Worm (Caenorhabditis elegans): Measurements from ENCODE around the gene Y105C5A.13.
A peak's percentile ranks its signal among the peaks of the same experiment; 100 is the strongest.
"Not testable (repeated sequence)": the region's sequence is repeated elsewhere in the genome, so short reads cannot be mapped to it uniquely, and the experiment has no call there.

Gene Y105C5A.13

DNA sequence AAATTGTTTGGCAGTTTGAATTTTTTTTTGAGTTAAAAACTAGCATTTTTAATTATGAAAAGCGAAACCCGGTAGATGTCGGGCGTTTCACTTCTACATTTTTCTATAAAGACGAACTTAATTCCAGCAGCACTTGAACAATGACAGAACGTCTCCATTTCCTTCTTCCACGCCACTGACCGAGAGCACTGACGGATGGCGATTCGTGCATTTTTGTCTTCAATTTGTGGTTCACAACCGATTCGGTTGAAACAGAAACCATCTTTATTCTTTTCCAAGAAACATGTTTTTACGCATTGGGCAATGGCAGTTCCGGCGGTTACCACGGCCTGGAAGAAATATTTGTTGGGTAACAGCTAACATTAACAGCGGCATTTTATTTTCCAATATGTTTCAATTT, 27.9 kb upstream of the Y105C5A.13 start:
- TF ChIP-seq ces-1 (GFP tag; optimal IDR thresholded peaks at IDR 0.05) (no peak), blmp-1 (tag; optimal IDR thresholded peaks at IDR 0.05) (no peak), nhr-237 (tag; optimal IDR thresholded peaks at IDR 0.05) (no peak), ceh-39 (tag; optimal IDR thresholded peaks at IDR 0.05) (no peak), sem-2 (GFP tag; optimal IDR thresholded peaks at IDR 0.05) (no peak), ceh-43 (GFP tag; optimal IDR thresholded peaks at IDR 0.05) (no peak), mls-2 (tag; optimal IDR thresholded peaks at IDR 0.05) (no peak), nhr-12 (tag; optimal IDR thresholded peaks at IDR 0.05) (no peak), flh-1 (GFP tag; optimal IDR thresholded peaks at IDR 0.05) (no peak)

DNA sequence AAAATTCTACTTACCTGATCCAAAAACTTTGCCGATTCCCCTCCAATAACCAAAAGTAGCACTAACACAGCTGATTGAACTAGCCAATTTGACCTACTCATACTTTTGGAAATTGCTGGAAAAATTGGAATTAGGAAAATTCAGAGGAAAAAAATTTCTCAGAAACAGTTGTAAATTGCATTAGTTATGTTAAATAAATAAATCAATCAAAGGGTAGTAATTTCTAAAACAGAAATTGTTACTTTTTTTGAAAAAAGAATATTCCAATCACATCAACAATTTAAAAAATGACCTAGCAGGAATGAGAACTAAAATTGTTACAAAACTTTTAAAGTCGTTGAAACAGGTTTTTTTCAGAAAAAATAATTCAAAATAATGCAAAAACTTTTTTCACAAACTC, 24.1 kb upstream of the Y105C5A.13 start, which contains the start of gene Y105C5A.8:
Gene Y105C5A.8, minus strand, starts transcription at position 101 of the 400 bp plus-strand sequence.
- TF ChIP-seq ces-1 (GFP tag; optimal IDR thresholded peaks at IDR 0.05) (no peak), unc-62 (GFP tag; optimal IDR thresholded peaks at IDR 0.05) (no peak), blmp-1 (tag; optimal IDR thresholded peaks at IDR 0.05) (no peak), lin-13 (tag; optimal IDR thresholded peaks at IDR 0.05) (no peak), mab-5 (tag; optimal IDR thresholded peaks at IDR 0.05) (no peak)

- TF ChIP-seq lin-13 (tag; optimal IDR thresholded peaks at IDR 0.05) (no peak), ham-2 (GFP tag; optimal IDR thresholded peaks at IDR 0.05) (no peak), nhr-2 (tag; optimal IDR thresholded peaks at IDR 0.05) (no peak), nhr-237 (tag; optimal IDR thresholded peaks at IDR 0.05) (no peak), unc-120 (tag; optimal IDR thresholded peaks at IDR 0.05; ENCODE audit: poor library complexity, severe bottlenecking) (no peak), ces-1 (GFP tag; optimal IDR thresholded peaks at IDR 0.05) (no peak), nhr-12 (tag; optimal IDR thresholded peaks at IDR 0.05) (no peak), ceh-43 (GFP tag; optimal IDR thresholded peaks at IDR 0.05) (no peak), lsy-2 (tag; optimal IDR thresholded peaks at IDR 0.05) (no peak), elt-3 (tag; optimal IDR thresholded peaks at IDR 0.05) (no peak), nhr-76 (tag; optimal IDR thresholded peaks at IDR 0.05) (no peak), ztf-11 (tag; optimal IDR thresholded peaks at IDR 0.05) (no peak), mab-5 (tag; optimal IDR thresholded peaks at IDR 0.05) (no peak), elt-1 (tag; optimal IDR thresholded peaks at IDR 0.05; ENCODE audit: borderline replicate concordance, insufficient read depth) (no peak)
Observed at ce11 chrIV:15617667-15618066, 23.4 kb upstream of the Y105C5A.13 start.

- TF ChIP-seq nhr-76 (tag; optimal IDR thresholded peaks at IDR 0.05) (no peak), sem-2 (GFP tag; optimal IDR thresholded peaks at IDR 0.05) (no peak), lin-13 (tag; optimal IDR thresholded peaks at IDR 0.05) (no peak), mab-5 (tag; optimal IDR thresholded peaks at IDR 0.05) (no peak), tbx-8 (GFP tag; optimal IDR thresholded peaks at IDR 0.05) (no peak), unc-39 (tag; optimal IDR thresholded peaks at IDR 0.05) (no peak), zip-8 (tag; optimal IDR thresholded peaks at IDR 0.05) (no peak), lsy-2 (tag; optimal IDR thresholded peaks at IDR 0.05) (no peak), nhr-237 (tag; optimal IDR thresholded peaks at IDR 0.05) (no peak), nhr-2 (tag; optimal IDR thresholded peaks at IDR 0.05) (no peak), nhr-12 (tag; optimal IDR thresholded peaks at IDR 0.05) (no peak), ceh-83 (GFP tag; optimal IDR thresholded peaks at IDR 0.05) (no peak), flh-1 (GFP tag; optimal IDR thresholded peaks at IDR 0.05) (no peak), unc-62 (GFP tag; optimal IDR thresholded peaks at IDR 0.05) (no peak), ces-1 (GFP tag; optimal IDR thresholded peaks at IDR 0.05) (no peak), pha-4 (tag; optimal IDR thresholded peaks at IDR 0.05) (no peak), blmp-1 (tag; optimal IDR thresholded peaks at IDR 0.05) (no peak), unc-120 (tag; optimal IDR thresholded peaks at IDR 0.05; ENCODE audit: poor library complexity, severe bottlenecking) (no peak), mls-2 (tag; optimal IDR thresholded peaks at IDR 0.05) (no peak), ztf-11 (tag; optimal IDR thresholded peaks at IDR 0.05) (no peak)
Observed at ce11 chrIV:15631217-15631616, 9.8 kb upstream of the Y105C5A.13 start, which contains the start of gene Y105C5A.9. TSS of gene Y105C5A.9 (plus strand) at chrIV:15631517.

- peak; percentile 23 for TF ChIP-seq lsy-2 (tag; optimal IDR thresholded peaks at IDR 0.05)
Observed at ce11 chrIV:15634240-15634789, 6.7 kb upstream of the Y105C5A.13 start, which contains the start of gene Y105C5A.1274. TSS of gene Y105C5A.1274 (plus strand) at chrIV:15634739.

DNA sequence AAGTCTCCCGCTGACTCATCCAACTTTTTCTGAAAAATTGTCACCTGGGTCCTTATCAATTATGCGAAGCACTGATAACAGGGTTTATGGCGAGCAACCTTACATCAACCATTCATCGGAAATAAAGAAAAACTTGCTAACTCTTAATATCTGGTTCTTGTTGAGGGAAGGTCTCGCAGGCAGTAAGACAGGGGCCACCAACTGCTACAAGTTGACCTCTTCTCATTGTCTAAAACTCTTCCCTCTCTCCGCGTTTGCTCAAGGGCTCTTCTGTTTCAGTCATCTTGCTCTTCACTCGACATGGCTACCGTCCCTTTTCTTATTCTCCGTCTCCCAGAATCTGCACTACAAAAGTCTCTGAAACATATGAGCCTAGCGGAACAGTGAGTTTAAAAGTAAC, 5.6 kb upstream of the Y105C5A.13 start, which contains the start of gene Y105C5A.10:
Gene Y105C5A.10, plus strand, starts transcription at position 301 of the 400 bp plus-strand sequence.
- TF ChIP-seq zip-8 (tag; optimal IDR thresholded peaks at IDR 0.05); unc-120 (tag; optimal IDR thresholded peaks at IDR 0.05; ENCODE audit: poor library complexity, severe bottlenecking); mab-5 (tag; optimal IDR thresholded peaks at IDR 0.05): not testable (repeated sequence)

- TF ChIP-seq ham-2 (GFP tag; optimal IDR thresholded peaks at IDR 0.05) = no peak
- TF ChIP-seq elt-3 (tag; optimal IDR thresholded peaks at IDR 0.05) = no peak
- no peak for TF ChIP-seq zip-8 (tag; optimal IDR thresholded peaks at IDR 0.05)
- no peak for TF ChIP-seq elt-1 (tag; optimal IDR thresholded peaks at IDR 0.05; ENCODE audit: borderline replicate concordance, insufficient read depth)
- no peak for TF ChIP-seq cnd-1 (tag; optimal IDR thresholded peaks at IDR 0.05)
- no peak for TF ChIP-seq mep-1 (tag; optimal IDR thresholded peaks at IDR 0.05)
- no peak for TF ChIP-seq ceh-39 (tag; optimal IDR thresholded peaks at IDR 0.05)
- TF ChIP-seq drap-1 (GFP tag; optimal IDR thresholded peaks at IDR 0.05) = no peak
- no peak for TF ChIP-seq flh-1 (GFP tag; optimal IDR thresholded peaks at IDR 0.05)
- no peak for TF ChIP-seq lsy-2 (tag; optimal IDR thresholded peaks at IDR 0.05)
- no peak for TF ChIP-seq unc-120 (tag; optimal IDR thresholded peaks at IDR 0.05; ENCODE audit: poor library complexity, severe bottlenecking)
- TF ChIP-seq mab-5 (tag; optimal IDR thresholded peaks at IDR 0.05) = no peak
- TF ChIP-seq nhr-28 (tag; optimal IDR thresholded peaks at IDR 0.05) = no peak
- no peak for TF ChIP-seq blmp-1 (tag; optimal IDR thresholded peaks at IDR 0.05)
- TF ChIP-seq M03D4.4 (tag; optimal IDR thresholded peaks at IDR 0.05) = no peak
- no peak for TF ChIP-seq lin-32 (GFP tag; optimal IDR thresholded peaks at IDR 0.05)
- TF ChIP-seq nhr-12 (tag; optimal IDR thresholded peaks at IDR 0.05) = no peak
- no peak for TF ChIP-seq lin-13 (tag; optimal IDR thresholded peaks at IDR 0.05)
- TF ChIP-seq snpc-4 (tag; optimal IDR thresholded peaks at IDR 0.05) = no peak
Observed at ce11 chrIV:15639223-15639622, 1.8 kb upstream of the Y105C5A.13 start.

All from whole organism, mixed stage, embryonic.